Fruit fly (Drosophila melanogaster) whole organism, embryonic: Measurements from ENCODE around the gene DCTN6-p27.
A peak's percentile ranks its signal among the peaks of the same experiment; 100 is the strongest.

Source experiments
- Adf1 ChIP-seq: fragments of 200-800 bp; sonication (Bioruptor generic); IDR thresholded peaks from 2 replicates; pipeline ENCODE4 v1.3.6; 2022; ENCODE audit warnings: missing biosample characterization, missing genetic modification characterization
- B-H2 ChIP-seq: fragments of 200-800 bp; sonication (Bioruptor generic); optimal IDR thresholded peaks from 2 replicates; lab custom pipeline; 2018; ENCODE audit warnings: missing biosample characterization, mild to moderate bottlenecking, missing genetic modification characterization
- Bgb ChIP-seq: fragments of 200-800 bp; sonication (Bioruptor generic); IDR thresholded peaks from 2 replicates; pipeline ENCODE4 v1.3.6; 2022; ENCODE audit warnings: missing biosample characterization, missing genetic modification characterization; ENCODE audit not compliant: partially characterized antibody
- C15 ChIP-seq: fragments of 200-800 bp; sonication (Bioruptor generic); IDR thresholded peaks from 3 replicates; pipeline ENCODE4 v1.3.6; 2022; ENCODE audit warnings: missing biosample characterization, missing genetic modification characterization
- CG10431 ChIP-seq: fragments of 200-800 bp; sonication (Bioruptor generic); optimal IDR thresholded peaks from 3 replicates; lab custom pipeline; 2018; ENCODE audit warnings: missing biosample characterization, mild to moderate bottlenecking, missing genetic modification characterization
- CG11560 ChIP-seq: fragments of 200-800 bp; sonication (Bioruptor generic); IDR thresholded peaks from 3 replicates; pipeline ENCODE4 v1.3.6; 2022; ENCODE audit warnings: missing biosample characterization, missing genetic modification characterization
- CG13624 ChIP-seq: fragments of 200-800 bp; sonication (Bioruptor generic); optimal IDR thresholded peaks from 2 replicates; lab custom pipeline; 2016; ENCODE audit warnings: missing biosample characterization, missing genetic modification characterization
- CG13775 ChIP-seq: fragments of 200-800 bp; sonication (Bioruptor generic); optimal IDR thresholded peaks from 3 replicates; lab custom pipeline; 2017; ENCODE audit warnings: missing biosample characterization, mild to moderate bottlenecking, missing genetic modification characterization
- CG15073 ChIP-seq: fragments of 200-800 bp; sonication (Bioruptor generic); optimal IDR thresholded peaks from 2 replicates; lab custom pipeline; 2016; ENCODE audit warnings: missing biosample characterization, missing genetic modification characterization
- CG15514 ChIP-seq: fragments of 200-800 bp; sonication (Bioruptor generic); optimal IDR thresholded peaks from 3 replicates; lab custom pipeline; 2017; ENCODE audit warnings: missing biosample characterization, missing genetic modification characterization, mild to moderate bottlenecking, moderate library complexity, missing genetic modification reagents
- CG15696 ChIP-seq: fragments of 200-800 bp; sonication (Bioruptor generic); optimal IDR thresholded peaks from 2 replicates; lab custom pipeline; 2019; ENCODE audit warnings: missing biosample characterization, mild to moderate bottlenecking, missing genetic modification characterization, moderate library complexity
- CG1603 ChIP-seq: fragments of 200-800 bp; sonication (Bioruptor generic); optimal IDR thresholded peaks from 2 replicates; lab custom pipeline; 2019; ENCODE audit warnings: missing biosample characterization, mild to moderate bottlenecking, missing genetic modification characterization, moderate library complexity
- CG17359 ChIP-seq: fragments of 200-800 bp; sonication (Bioruptor generic); optimal IDR thresholded peaks from 3 replicates; lab custom pipeline; 2018; ENCODE audit warnings: missing biosample characterization, mild to moderate bottlenecking, missing genetic modification characterization, moderate library complexity
- CG2199 ChIP-seq: fragments of 200-800 bp; sonication (Bioruptor generic); IDR thresholded peaks from 3 replicates; pipeline ENCODE4 v1.3.6; 2022; ENCODE audit warnings: missing biosample characterization, missing genetic modification characterization
- CG32532 ChIP-seq: fragments of 200-800 bp; sonication (Bioruptor generic); IDR thresholded peaks from 2 replicates; pipeline ENCODE4 v1.3.6; 2022; ENCODE audit warnings: missing biosample characterization, missing genetic modification characterization
- CG32772 ChIP-seq: fragments of 200-800 bp; sonication (Bioruptor generic); IDR thresholded peaks from 2 replicates; pipeline ENCODE4 v1.3.6; 2022; ENCODE audit warnings: missing biosample characterization, missing genetic modification characterization
- CG6272 ChIP-seq: fragments of 200-800 bp; sonication (Bioruptor generic); IDR thresholded peaks from 2 replicates; pipeline ENCODE4 v1.3.6; 2022; ENCODE audit warnings: missing biosample characterization, missing genetic modification characterization
- CG6654 ChIP-seq: fragments of 200-800 bp; sonication (Bioruptor generic); optimal IDR thresholded peaks from 2 replicates; lab custom pipeline; 2017; ENCODE audit warnings: missing biosample characterization, mild to moderate bottlenecking, missing genetic modification characterization
- CG7357 ChIP-seq: fragments of 200-800 bp; sonication (Bioruptor generic); IDR thresholded peaks from 3 replicates; pipeline ENCODE4 v1.3.6; 2022; ENCODE audit warnings: missing biosample characterization, missing genetic modification characterization
- CG7987 ChIP-seq: fragments of 200-800 bp; sonication (Bioruptor generic); optimal IDR thresholded peaks from 2 replicates; lab custom pipeline; 2018; ENCODE audit warnings: missing biosample characterization, mild to moderate bottlenecking, missing genetic modification characterization, moderate library complexity
- CG8359 ChIP-seq: fragments of 200-800 bp; sonication (Bioruptor generic); optimal IDR thresholded peaks from 2 replicates; lab custom pipeline; 2017; ENCODE audit warnings: missing biosample characterization, mild to moderate bottlenecking, missing genetic modification characterization, borderline replicate concordance
- CG9932 ChIP-seq: fragments of 200-800 bp; sonication (Bioruptor generic); IDR thresholded peaks from 2 replicates; pipeline ENCODE4 v1.3.6; 2022; ENCODE audit warnings: missing biosample characterization, missing genetic modification characterization
- CTCF ChIP-seq: fragments of 200-800 bp; sonication (Bioruptor generic); optimal IDR thresholded peaks from 2 replicates; lab custom pipeline; 2017; ENCODE audit warnings: missing biosample characterization, mild to moderate bottlenecking, missing genetic modification characterization, moderate library complexity
- CoRest ChIP-seq: fragments of 200-800 bp; sonication (Bioruptor generic); optimal IDR thresholded peaks from 3 replicates; lab custom pipeline; 2018; ENCODE audit warnings: missing biosample characterization, mild to moderate bottlenecking, missing genetic modification characterization, moderate library complexity
- Dip2 ChIP-seq: fragments of 200-800 bp; sonication (Bioruptor generic); IDR thresholded peaks from 2 replicates; pipeline ENCODE4 v1.3.6; 2022; ENCODE audit warnings: missing biosample characterization, missing genetic modification characterization
- Fer1 ChIP-seq: fragments of 200-800 bp; sonication (Bioruptor generic); optimal IDR thresholded peaks from 2 replicates; lab custom pipeline; 2017; ENCODE audit warnings: missing biosample characterization, mild to moderate bottlenecking, missing genetic modification characterization
- Fer3 ChIP-seq: fragments of 200-800 bp; sonication (Bioruptor generic); optimal IDR thresholded peaks from 2 replicates; lab custom pipeline; 2018; ENCODE audit warnings: missing biosample characterization, mild to moderate bottlenecking, missing genetic modification characterization, moderate library complexity
- Gsc ChIP-seq: fragments of 200-800 bp; sonication (Bioruptor generic); IDR thresholded peaks from 2 replicates; pipeline ENCODE4 v1.3.6; 2022; ENCODE audit warnings: missing biosample characterization, missing genetic modification characterization
- H2.0 ChIP-seq: fragments of 200-800 bp; sonication (Bioruptor generic); IDR thresholded peaks from 2 replicates; pipeline ENCODE4 v1.3.6; 2022; ENCODE audit warnings: missing biosample characterization, missing genetic modification characterization
- HLH54F ChIP-seq: fragments of 200-800 bp; sonication (Bioruptor generic); optimal IDR thresholded peaks from 3 replicates; lab custom pipeline; 2016; ENCODE audit warnings: missing biosample characterization, missing genetic modification characterization
- Hand ChIP-seq: fragments of 200-800 bp; sonication (Bioruptor generic); optimal IDR thresholded peaks from 2 replicates; lab custom pipeline; 2017; ENCODE audit warnings: mild to moderate bottlenecking, missing biosample characterization, missing genetic modification reagents, missing genetic modification characterization
- Hr39 ChIP-seq: fragments of >200 bp; optimal IDR thresholded peaks from 2 replicates; lab custom pipeline; 2017
- Med ChIP-seq: fragments of 200-800 bp; sonication (Bioruptor generic); peaks from one replicate; lab custom pipeline; 2016; ENCODE audit warnings: missing biosample characterization, missing genetic modification characterization, mild to moderate bottlenecking, inconsistent platforms, moderate library complexity
- Mes4 ChIP-seq: fragments of 200-800 bp; sonication (Bioruptor generic); optimal IDR thresholded peaks from 2 replicates; lab custom pipeline; 2016; ENCODE audit warnings: missing biosample characterization, missing genetic modification characterization
- NfI ChIP-seq: fragments of 200-800 bp; sonication (Bioruptor generic); optimal IDR thresholded peaks from 3 replicates; lab custom pipeline; 2018; ENCODE audit warnings: missing biosample characterization, mild to moderate bottlenecking, missing genetic modification characterization, moderate library complexity
- Sox102F ChIP-seq: fragments of 200-800 bp; sonication (Bioruptor generic); optimal IDR thresholded peaks from 2 replicates; lab custom pipeline; 2018; ENCODE audit warnings: missing biosample characterization, mild to moderate bottlenecking, missing genetic modification characterization, moderate library complexity
- Sry-β ChIP-seq: fragments of 200-800 bp; sonication (Bioruptor generic); optimal IDR thresholded peaks from 2 replicates; lab custom pipeline; 2018; ENCODE audit warnings: missing biosample characterization, mild to moderate bottlenecking, missing genetic modification characterization, moderate library complexity
- ap ChIP-seq: fragments of 200-800 bp; sonication (Bioruptor generic); IDR thresholded peaks from 2 replicates; pipeline ENCODE4 v1.3.6; 2022; ENCODE audit warnings: missing biosample characterization, missing genetic modification characterization
- cad ChIP-seq: fragments of >200 bp; optimal IDR thresholded peaks from 2 replicates; lab custom pipeline; 2017; ENCODE audit warnings: missing biosample characterization, missing genetic modification characterization
- crol ChIP-seq: fragments of 200-800 bp; sonication (Bioruptor generic); IDR thresholded peaks from 2 replicates; pipeline ENCODE4 v1.3.6; 2022; ENCODE audit warnings: missing biosample characterization, missing genetic modification characterization
- dan ChIP-seq: fragments of 200-800 bp; sonication (Bioruptor generic); IDR thresholded peaks from 2 replicates; pipeline ENCODE4 v1.3.6; 2022; ENCODE audit warnings: missing biosample characterization, missing genetic modification characterization
- fd3F ChIP-seq: fragments of 200-800 bp; sonication (Bioruptor generic); optimal IDR thresholded peaks from 2 replicates; lab custom pipeline; 2018; ENCODE audit warnings: missing biosample characterization, mild to moderate bottlenecking, missing genetic modification characterization, moderate library complexity
- fd96Cb ChIP-seq: fragments of 200-800 bp; sonication (Bioruptor generic); optimal IDR thresholded peaks from 2 replicates; lab custom pipeline; 2018; ENCODE audit warnings: missing biosample characterization, mild to moderate bottlenecking, missing genetic modification characterization, moderate library complexity
- lbe ChIP-seq: fragments of 200-800 bp; sonication (Bioruptor generic); optimal IDR thresholded peaks from 2 replicates; lab custom pipeline; 2016; ENCODE audit warnings: missing biosample characterization, mild to moderate bottlenecking, missing genetic modification characterization
- lmd ChIP-seq: fragments of 200-800 bp; sonication (Bioruptor generic); IDR thresholded peaks from 2 replicates; pipeline ENCODE4 v1.3.6; 2022; ENCODE audit warnings: missing biosample characterization, missing genetic modification characterization
- nerfin-1 ChIP-seq: fragments of 200-800 bp; sonication (Bioruptor generic); optimal IDR thresholded peaks from 3 replicates; lab custom pipeline; 2019; ENCODE audit warnings: missing biosample characterization, mild to moderate bottlenecking, missing genetic modification characterization, moderate library complexity
- pros ChIP-seq: fragments of 200-800 bp; sonication (Bioruptor generic); optimal IDR thresholded peaks from 3 replicates; lab custom pipeline; 2019; ENCODE audit warnings: missing biosample characterization, mild to moderate bottlenecking, missing genetic modification characterization, moderate library complexity
- run ChIP-seq: fragments of 200-800 bp; sonication (Bioruptor generic); optimal IDR thresholded peaks from 3 replicates; lab custom pipeline; 2018; ENCODE audit warnings: missing biosample characterization, mild to moderate bottlenecking, missing genetic modification characterization
- salm ChIP-seq: fragments of 200-800 bp; sonication (Bioruptor generic); optimal IDR thresholded peaks from 2 replicates; lab custom pipeline; 2018; ENCODE audit warnings: missing biosample characterization, mild to moderate bottlenecking, missing genetic modification characterization
- stwl ChIP-seq: fragments of 200-800 bp; sonication (Bioruptor generic); optimal IDR thresholded peaks from 3 replicates; lab custom pipeline; 2018; ENCODE audit warnings: missing biosample characterization, mild to moderate bottlenecking, missing genetic modification characterization, moderate library complexity
- zen2 ChIP-seq: fragments of 200-800 bp; sonication (Bioruptor generic); IDR thresholded peaks from 3 replicates; pipeline ENCODE4 v1.3.6; 2022; ENCODE audit warnings: missing biosample characterization, missing genetic modification characterization; ENCODE audit not compliant: partially characterized antibody

DCTN6-p27 gene

dm6 chr2L:19138361-19139041, 6.4 kb downstream of the DCTN6-p27 start (continued):
- TF ChIP-seq CG13624 (GFP tag; lab: Kevin White, UChicago), result no peak
- peak; percentile 84 for TF ChIP-seq pros
- TF ChIP-seq crol (GFP tag; lab: Robert Waterston, UW), result peak; percentile 58; the same call in 1 of the 2 replicates
- peak; percentile 37 for TF ChIP-seq Sox102F
- TF ChIP-seq cad (GFP tag; lab: Kevin White, UChicago), result no peak
- TF ChIP-seq lmd (GFP tag; lab: Robert Waterston, UW), result peak; percentile 13; the same call in 1 of the 2 replicates
- TF ChIP-seq dan (GFP tag; lab: Robert Waterston, UW), result no peak
- no peak for TF ChIP-seq zen2
- no peak for TF ChIP-seq Adf1 (GFP tag; lab: Robert Waterston, UW)
- TF ChIP-seq CoRest (tag; lab: Kevin White, UChicago), result peak; percentile 29
- 0 out of 2 replicates have a peak, but pooled peaks have one; percentile 28 for TF ChIP-seq CG9932 (GFP tag; lab: Robert Waterston, UW)
- no peak for TF ChIP-seq CG10431 (GFP tag; lab: Kevin White, UChicago)
- TF ChIP-seq B-H2 (GFP tag; lab: Kevin White, UChicago), result no peak
- no peak for TF ChIP-seq CG7987 (GFP tag; lab: Kevin White, UChicago)
- TF ChIP-seq H2.0, result no peak
- TF ChIP-seq fd3F (GFP tag; lab: Kevin White, UChicago), result no peak
- no peak for TF ChIP-seq CG32772 (GFP tag; lab: Robert Waterston, UW)
- peak; percentile 33 for TF ChIP-seq Hand
- TF ChIP-seq Mes4, result no peak
- TF ChIP-seq C15 (GFP tag; lab: Robert Waterston, UW), result no peak
- TF ChIP-seq CTCF, result no peak
- TF ChIP-seq run (tag; lab: Kevin White, UChicago), result no peak
- TF ChIP-seq salm (tag; lab: Kevin White, UChicago), result no peak
- no peak for TF ChIP-seq Gsc (GFP tag; lab: Robert Waterston, UW)
- no peak for TF ChIP-seq CG15696
- TF ChIP-seq CG1603 (tag; lab: Kevin White, UChicago), result peak; percentile 8
- no peak for TF ChIP-seq nerfin-1 (tag; lab: Kevin White, UChicago)
- peak; percentile 60 for TF ChIP-seq Med (GFP tag; lab: Kevin White, UChicago)
- TF ChIP-seq CG6272 (GFP tag; lab: Robert Waterston, UW), result no peak
- no peak for TF ChIP-seq HLH54F (GFP tag; lab: Kevin White, UChicago)
- no peak for TF ChIP-seq CG32532
- no peak for TF ChIP-seq CG6654 (GFP tag; lab: Kevin White, UChicago)
- no peak for TF ChIP-seq lbe (GFP tag; lab: Kevin White, UChicago)
- no peak for TF ChIP-seq CG2199
- no peak for TF ChIP-seq Fer3 (tag; lab: Kevin White, UChicago)
- TF ChIP-seq Sry-β (GFP tag; lab: Kevin White, UChicago), result no peak
- peak; percentile 11 for TF ChIP-seq CG8359 (GFP tag; lab: Kevin White, UChicago)
- TF ChIP-seq stwl (tag; lab: Kevin White, UChicago), result no peak
- TF ChIP-seq CG17359, result peak; percentile 24
- no peak for TF ChIP-seq CG15073 (GFP tag; lab: Kevin White, UChicago)
- TF ChIP-seq Fer1 (GFP tag; lab: Kevin White, UChicago), result peak; percentile 32
- no peak for TF ChIP-seq Hr39 (lab: Kevin White, UChicago)
- peak; percentile 50 for TF ChIP-seq fd96Cb
- TF ChIP-seq CG7357, result no peak
- TF ChIP-seq CG11560 (tag; lab: Robert Waterston, UW), result no peak
- TF ChIP-seq NfI (GFP tag; lab: Kevin White, UChicago), result peak; percentile 17
- no peak for TF ChIP-seq ap
- no peak for TF ChIP-seq Bgb
- no peak for TF ChIP-seq CG13775
- no peak for TF ChIP-seq Dip2 (GFP tag; lab: Robert Waterston, UW)
- no peak for TF ChIP-seq CG15514 (GFP tag; lab: Kevin White, UChicago)
